Worm (Caenorhabditis elegans) whole organism, early embryonic: ENCODE data around the gene pro-3.
"Not testable (repeated sequence)": the region's sequence is repeated elsewhere in the genome, so short reads cannot be mapped to it uniquely, and the experiment has no call there.

Source experiments
- B0310.2 ChIP-seq: sonication (generic microtip); optimal IDR thresholded peaks from 2 replicates; lab custom pipeline; 2016; ENCODE audit warnings: mild to moderate bottlenecking, missing genetic modification characterization, missing compliant biosample characterization
- F13C5.2 ChIP-seq: sonication (generic microtip); optimal IDR thresholded peaks from 2 replicates; lab custom pipeline; 2017; ENCODE audit warnings: mild to moderate bottlenecking, missing genetic modification characterization, inconsistent platforms, missing compliant biosample characterization
- aly-1 ChIP-seq: sonication (generic microtip); optimal IDR thresholded peaks from 2 replicates; lab custom pipeline; 2016; ENCODE audit warnings: missing genetic modification characterization, missing compliant biosample characterization
- ama-1 ChIP-seq: fragments of 150-350 bp; optimal IDR thresholded peaks from 2 replicates; lab custom pipeline; 2014
- ceh-13 ChIP-seq: fragments of 200-800 bp; sonication (Bioruptor generic); optimal IDR thresholded peaks from 2 replicates; lab custom pipeline; 2018; ENCODE audit warnings: mild to moderate bottlenecking, missing genetic modification characterization, missing compliant biosample characterization
- ceh-36 ChIP-seq: sonication (generic microtip); optimal IDR thresholded peaks from 2 replicates; lab custom pipeline; 2016; ENCODE audit warnings: missing genetic modification characterization, inconsistent platforms, missing compliant biosample characterization
- ets-7 ChIP-seq: sonication (generic microtip); optimal IDR thresholded peaks from 2 replicates; lab custom pipeline; 2016; ENCODE audit warnings: missing genotype, missing genetic modification characterization, missing compliant biosample characterization
- flt-1 ChIP-seq: fragments of 200-800 bp; sonication (Bioruptor generic); IDR thresholded peaks from 2 replicates; pipeline ENCODE4 v1.3.6; 2022; ENCODE audit warnings: missing genetic modification characterization, missing compliant biosample characterization
- hmbx-1 ChIP-seq: sonication (generic microtip); optimal IDR thresholded peaks from 2 replicates; lab custom pipeline; 2016; ENCODE audit warnings: mild to moderate bottlenecking, missing genetic modification characterization, missing compliant biosample characterization
- hmg-4 ChIP-seq: fragments of 200-800 bp; sonication (Bioruptor generic); optimal IDR thresholded peaks from 2 replicates; lab custom pipeline; 2018; ENCODE audit warnings: mild to moderate bottlenecking, missing genetic modification characterization, missing compliant biosample characterization
- hnd-1 ChIP-seq: sonication (generic microtip); optimal IDR thresholded peaks from 2 replicates; lab custom pipeline; 2016; ENCODE audit warnings: missing genetic modification characterization, missing compliant biosample characterization
- pes-1 ChIP-seq: fragments of 200-800 bp; sonication (Bioruptor generic); IDR thresholded peaks from 2 replicates; pipeline ENCODE4 v1.3.6; 2022; ENCODE audit warnings: missing genetic modification reagents, missing genetic modification characterization, missing compliant biosample characterization
- scrt-1 ChIP-seq: fragments of 200-800 bp; sonication (Bioruptor generic); IDR thresholded peaks from 2 replicates; pipeline ENCODE4 v1.3.6; 2022; ENCODE audit warnings: missing genetic modification characterization, missing compliant biosample characterization
- sea-1 ChIP-seq: fragments of 200-800 bp; sonication (Bioruptor generic); conservative IDR thresholded peaks from 2 replicates; pipeline ENCODE4 v1.3.6; 2022; ENCODE audit warnings: missing genetic modification characterization, missing compliant biosample characterization
- tbx-11 ChIP-seq: fragments of 200-800 bp; sonication (Bioruptor generic); IDR thresholded peaks from 2 replicates; pipeline ENCODE4 v1.3.6; 2022; ENCODE audit warnings: missing genetic modification characterization, missing compliant biosample characterization
- tbx-37 ChIP-seq: fragments of 200-800 bp; sonication (Bioruptor generic); conservative IDR thresholded peaks from 2 replicates; pipeline ENCODE4 v1.3.6; 2022; ENCODE audit warnings: missing genetic modification reagents, missing genetic modification characterization, missing compliant biosample characterization
- tra-4 ChIP-seq: sonication (generic microtip); optimal IDR thresholded peaks from 2 replicates; lab custom pipeline; 2017; ENCODE audit warnings: missing genetic modification characterization, missing compliant biosample characterization

pro-3 gene

DNA sequence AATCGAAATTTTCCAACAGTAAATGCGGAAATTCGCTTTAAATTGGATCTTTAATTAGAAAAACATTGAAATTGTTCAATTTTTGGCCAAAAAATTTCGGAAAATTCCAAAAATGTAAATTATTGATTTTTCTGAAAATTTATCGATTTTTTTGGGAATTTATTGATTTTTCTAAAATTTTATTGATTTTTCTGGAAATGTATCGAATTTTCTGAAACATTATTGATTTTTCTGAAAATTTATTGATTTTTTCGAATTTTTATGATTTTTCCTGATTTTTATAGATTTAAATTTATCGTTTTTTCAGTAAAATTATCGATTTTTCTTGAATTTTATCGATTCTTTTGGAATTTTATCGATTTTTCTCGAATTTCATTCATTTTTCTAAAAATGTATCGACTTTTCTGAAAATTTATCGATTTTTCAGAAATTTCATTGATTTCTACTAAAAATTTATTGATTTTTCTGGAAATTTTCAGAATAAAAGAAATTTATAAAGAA is 1.3 kb downstream of the pro-3 start:
- TF ChIP-seq hmg-4 (GFP tag; lab: Kevin White, UChicago) (no peak), pes-1 (GFP tag; lab: Robert Waterston, UW) (no peak), ceh-13 (GFP tag; lab: Kevin White, UChicago) (no peak), ama-1 (no peak), F13C5.2 (tag; lab: Kevin White, UChicago) (no peak), aly-1 (tag; lab: Kevin White, UChicago) (no peak), ets-7 (tag; lab: Kevin White, UChicago) (no peak), tbx-11 (no peak), tbx-37 (GFP tag; lab: Robert Waterston, UW) (no peak), flt-1 (GFP tag; lab: Robert Waterston, UW) (no peak), hnd-1 (tag; lab: Kevin White, UChicago) (no peak), sea-1 (GFP tag; lab: Robert Waterston, UW) (no peak), tra-4 (no peak), scrt-1 (GFP tag; lab: Robert Waterston, UW) (no peak), ceh-36 (tag; lab: Kevin White, UChicago) (no peak), hmbx-1 (tag; lab: Kevin White, UChicago) (no peak), B0310.2 (tag; lab: Kevin White, UChicago) (no peak)

DNA sequence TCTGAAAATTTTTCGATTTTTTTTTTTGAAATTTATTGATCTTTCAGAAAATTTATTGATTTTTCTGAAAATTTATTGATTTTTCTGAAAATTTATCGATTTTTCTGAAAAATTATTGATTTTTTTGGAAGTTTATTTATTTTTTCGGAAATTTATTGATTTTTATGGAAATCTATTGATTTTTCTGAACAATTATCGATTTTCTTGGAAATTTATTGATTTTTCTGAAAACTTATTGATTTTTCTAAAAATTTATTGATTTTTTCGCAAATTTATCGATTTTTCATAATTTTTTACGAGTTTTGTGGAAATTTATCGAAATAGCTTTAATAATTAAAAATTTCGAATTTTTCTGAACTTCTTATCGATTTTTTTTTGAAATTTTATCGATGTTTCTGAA is 11.1 kb downstream of the pro-3 start:
- TF ChIP-seq tra-4 (no peak), B0310.2 (tag; lab: Kevin White, UChicago) (no peak), hnd-1 (tag; lab: Kevin White, UChicago) (no peak), hmg-4 (GFP tag; lab: Kevin White, UChicago) (no peak)

DNA sequence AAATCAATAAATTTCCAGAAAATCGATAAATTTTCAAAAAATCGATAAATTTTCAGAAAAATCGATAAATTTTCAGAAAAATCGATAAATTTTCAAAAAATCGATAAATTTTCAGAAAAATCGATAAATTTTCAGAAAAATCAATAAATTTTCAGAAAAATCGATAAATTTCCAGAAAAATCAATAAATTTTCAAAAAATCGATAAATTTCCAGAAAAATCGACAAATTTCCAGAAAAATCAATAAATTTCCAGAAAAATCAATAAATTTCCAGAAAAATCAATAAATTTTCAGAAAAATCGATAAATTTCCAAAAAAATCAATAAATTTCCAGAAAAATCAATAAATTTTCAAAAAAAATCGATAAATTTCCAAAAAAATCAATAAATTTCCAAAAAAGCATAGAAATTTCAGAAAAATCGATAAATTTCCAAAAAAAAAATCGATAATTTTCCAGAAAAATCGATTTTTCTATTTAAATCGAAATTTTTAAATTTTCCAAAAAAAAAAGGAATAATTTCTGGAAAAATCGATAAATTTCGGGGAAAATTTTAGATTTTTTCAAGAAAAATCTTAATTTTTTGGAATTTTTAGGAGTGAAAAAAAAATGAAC is 16.5 kb downstream of the pro-3 start, which contains the start of gene zhp-4:
TSS of gene zhp-4 (minus strand) at position 198 of the 613 bp plus-strand sequence.
- not testable (repeated sequence) for TF ChIP-seq F13C5.2 (tag; lab: Kevin White, UChicago); sea-1 (GFP tag; lab: Robert Waterston, UW); hmbx-1 (tag; lab: Kevin White, UChicago)

DNA sequence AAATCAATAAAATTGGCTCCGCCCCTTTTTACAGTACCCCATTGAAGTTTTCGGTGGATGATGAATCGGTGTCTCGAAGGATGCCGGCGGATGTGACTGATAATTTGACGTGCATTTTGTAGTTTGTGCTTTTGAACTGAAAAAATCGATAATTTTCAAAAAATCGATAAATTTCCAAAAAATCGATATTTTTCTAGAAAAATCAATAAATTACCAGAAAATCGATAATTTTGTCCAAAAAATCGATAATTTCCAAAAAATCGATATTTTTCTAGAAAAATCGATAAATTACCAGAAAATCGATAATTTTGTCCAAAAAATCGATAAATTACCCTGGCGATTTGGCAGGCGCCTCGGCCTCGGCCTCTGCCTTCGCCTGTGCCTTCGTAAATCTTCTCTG is 18.7 kb downstream of the pro-3 start:
- TF ChIP-seq tbx-11 = no peak
- TF ChIP-seq ceh-13 (GFP tag; lab: Kevin White, UChicago) = no peak
- TF ChIP-seq pes-1 (GFP tag; lab: Robert Waterston, UW) = no peak
- TF ChIP-seq B0310.2 (tag; lab: Kevin White, UChicago) = no peak
- TF ChIP-seq hmbx-1 (tag; lab: Kevin White, UChicago) = no peak
- no peak for TF ChIP-seq tra-4
- TF ChIP-seq sea-1 (GFP tag; lab: Robert Waterston, UW) = no peak
- no peak for TF ChIP-seq F13C5.2 (tag; lab: Kevin White, UChicago)
- TF ChIP-seq aly-1 (tag; lab: Kevin White, UChicago) = no peak
- no peak for TF ChIP-seq ets-7 (tag; lab: Kevin White, UChicago)
- no peak for TF ChIP-seq hnd-1 (tag; lab: Kevin White, UChicago)

DNA sequence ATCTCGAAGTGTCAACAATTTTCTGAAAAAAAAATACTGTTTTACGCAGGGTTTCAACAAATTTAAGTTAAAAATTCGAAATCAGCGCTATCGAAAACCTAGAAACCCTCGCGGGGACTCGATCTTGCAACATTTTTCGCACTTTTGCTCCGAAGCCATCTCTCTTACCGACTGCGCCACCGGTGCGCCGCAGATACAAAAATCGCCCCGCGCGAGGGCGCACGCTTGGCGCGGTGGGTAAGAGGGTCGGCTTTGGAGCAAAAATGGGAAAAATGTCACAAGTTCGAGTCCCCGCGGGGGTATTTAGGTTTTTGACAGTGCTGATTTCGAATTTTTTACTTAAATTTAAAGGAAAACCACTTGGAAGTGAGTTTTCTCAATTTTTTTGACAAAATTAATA is 27.3 kb downstream of the pro-3 start:
- no peak for TF ChIP-seq tbx-11
- no peak for TF ChIP-seq pes-1 (GFP tag; lab: Robert Waterston, UW)
- TF ChIP-seq ets-7 (tag; lab: Kevin White, UChicago) = no peak
- no peak for TF ChIP-seq ceh-36 (tag; lab: Kevin White, UChicago)
- no peak for TF ChIP-seq ama-1
- no peak for TF ChIP-seq flt-1 (GFP tag; lab: Robert Waterston, UW)
- no peak for TF ChIP-seq scrt-1 (GFP tag; lab: Robert Waterston, UW)
- TF ChIP-seq hnd-1 (tag; lab: Kevin White, UChicago) = no peak
- no peak for TF ChIP-seq tbx-37 (GFP tag; lab: Robert Waterston, UW)
- no peak for TF ChIP-seq hmbx-1 (tag; lab: Kevin White, UChicago)
- TF ChIP-seq ceh-13 (GFP tag; lab: Kevin White, UChicago) = no peak
- TF ChIP-seq hmg-4 (GFP tag; lab: Kevin White, UChicago) = no peak
- no peak for TF ChIP-seq tra-4

DNA sequence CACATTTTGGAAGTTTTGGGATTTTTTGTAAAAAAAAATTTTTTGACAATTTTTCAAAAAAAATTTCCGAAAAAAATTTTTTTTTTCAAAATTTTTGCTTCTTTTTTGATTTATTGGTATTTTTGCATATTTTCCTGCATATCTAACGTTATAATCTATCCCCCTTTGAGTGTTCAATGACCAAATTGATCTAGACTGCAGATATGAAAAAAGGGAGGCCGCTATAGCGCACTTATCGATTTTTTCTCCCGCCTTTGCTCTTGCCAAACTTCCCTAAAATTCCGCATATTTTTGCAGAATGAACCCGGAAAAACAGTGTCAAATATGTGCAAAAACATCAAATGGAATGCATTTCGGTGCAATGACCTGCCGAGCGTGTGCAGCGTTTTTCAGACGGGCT is 30.8 kb downstream of the pro-3 start, which contains the start of gene nhr-145:
TSS of gene nhr-145 (plus strand) at position 298 of the 400 bp plus-strand sequence.
- TF ChIP-seq flt-1 (GFP tag; lab: Robert Waterston, UW) (no peak), ceh-13 (GFP tag; lab: Kevin White, UChicago) (no peak), tbx-37 (GFP tag; lab: Robert Waterston, UW) (no peak), ceh-36 (tag; lab: Kevin White, UChicago) (no peak), B0310.2 (tag; lab: Kevin White, UChicago) (no peak), hmg-4 (GFP tag; lab: Kevin White, UChicago) (no peak), hmbx-1 (tag; lab: Kevin White, UChicago) (no peak), F13C5.2 (tag; lab: Kevin White, UChicago) (no peak), tbx-11 (no peak), pes-1 (GFP tag; lab: Robert Waterston, UW) (no peak), ets-7 (tag; lab: Kevin White, UChicago) (no peak), ama-1 (no peak), scrt-1 (GFP tag; lab: Robert Waterston, UW) (no peak), tra-4 (no peak), aly-1 (tag; lab: Kevin White, UChicago) (no peak), hnd-1 (tag; lab: Kevin White, UChicago) (no peak), sea-1 (GFP tag; lab: Robert Waterston, UW) (no peak)

DNA sequence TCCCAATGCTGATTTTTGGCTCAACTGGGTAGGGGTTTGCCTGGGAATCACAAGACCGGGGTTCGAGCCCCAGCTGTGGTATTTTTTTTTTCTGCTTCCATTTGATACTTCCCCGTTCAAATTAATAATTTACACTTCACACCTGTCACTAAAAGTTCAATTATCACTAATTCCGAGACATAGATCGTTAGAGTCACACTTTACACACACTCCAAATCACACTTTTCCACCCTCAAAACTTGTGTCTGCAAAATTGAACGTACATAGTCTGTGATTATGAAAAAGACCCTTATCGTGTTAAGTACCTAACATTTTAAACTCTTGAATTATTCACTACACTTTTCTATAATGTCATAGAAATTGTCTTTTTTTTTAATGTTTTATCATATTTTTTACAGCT is 34.4 kb downstream of the pro-3 start:
- TF ChIP-seq sea-1 (GFP tag; lab: Robert Waterston, UW) = no peak
- no peak for TF ChIP-seq tra-4
